Fruit fly (Drosophila melanogaster) whole organism, embryonic: ENCODE measurements around the gene CG43163.
A peak's percentile ranks its signal among the peaks of the same experiment; 100 is the strongest.

Source experiments
- Atf-2 ChIP-seq: fragments of 200-800 bp; sonication (Bioruptor generic); optimal IDR thresholded peaks from 2 replicates; lab custom pipeline; 2016; ENCODE audit warnings: missing biosample characterization, missing genetic modification characterization
- CG12071 ChIP-seq: fragments of 200-800 bp; sonication (Bioruptor generic); optimal IDR thresholded peaks from 3 replicates; lab custom pipeline; 2018; ENCODE audit warnings: missing biosample characterization, mild to moderate bottlenecking, missing genetic modification characterization
- CG1233 ChIP-seq: fragments of 200-800 bp; sonication (Bioruptor generic); optimal IDR thresholded peaks from 4 replicates; lab custom pipeline; 2018; ENCODE audit warnings: missing biosample characterization, mild to moderate bottlenecking, missing genetic modification characterization
- CG13624 ChIP-seq: fragments of 200-800 bp; sonication (Bioruptor generic); optimal IDR thresholded peaks from 2 replicates; lab custom pipeline; 2016; ENCODE audit warnings: missing biosample characterization, missing genetic modification characterization
- CG13775 ChIP-seq: fragments of 200-800 bp; sonication (Bioruptor generic); optimal IDR thresholded peaks from 3 replicates; lab custom pipeline; 2017; ENCODE audit warnings: missing biosample characterization, mild to moderate bottlenecking, missing genetic modification characterization
- CG14441 ChIP-seq: fragments of 200-800 bp; sonication (Bioruptor generic); IDR thresholded peaks from 2 replicates; pipeline ENCODE4 v1.3.6; 2022; ENCODE audit warnings: missing biosample characterization, missing genetic modification characterization
- CG1602 ChIP-seq: fragments of 200-800 bp; sonication (Bioruptor generic); optimal IDR thresholded peaks from 3 replicates; lab custom pipeline; 2016; ENCODE audit warnings: missing biosample characterization, missing genetic modification characterization
- CG1603 ChIP-seq: fragments of 200-800 bp; sonication (Bioruptor generic); optimal IDR thresholded peaks from 2 replicates; lab custom pipeline; 2019; ENCODE audit warnings: missing biosample characterization, mild to moderate bottlenecking, missing genetic modification characterization, moderate library complexity
- CG17359 ChIP-seq: fragments of 200-800 bp; sonication (Bioruptor generic); optimal IDR thresholded peaks from 3 replicates; lab custom pipeline; 2018; ENCODE audit warnings: missing biosample characterization, mild to moderate bottlenecking, missing genetic modification characterization, moderate library complexity
- CG17361 ChIP-seq: fragments of 200-800 bp; sonication (Bioruptor generic); IDR thresholded peaks from 3 replicates; pipeline ENCODE4 v1.3.6; 2022; ENCODE audit warnings: missing biosample characterization, missing genetic modification characterization
- CG18599 ChIP-seq: fragments of 200-800 bp; sonication (Bioruptor generic); optimal IDR thresholded peaks from 3 replicates; lab custom pipeline; 2017; ENCODE audit warnings: missing biosample characterization, missing genetic modification characterization, mild to moderate bottlenecking, moderate library complexity, missing genetic modification reagents
- CG18619 ChIP-seq: fragments of 200-800 bp; sonication (Bioruptor generic); optimal IDR thresholded peaks from 3 replicates; lab custom pipeline; 2017; ENCODE audit warnings: missing biosample characterization, mild to moderate bottlenecking, missing genetic modification characterization
- CG31441 ChIP-seq: fragments of 200-800 bp; sonication (Bioruptor generic); IDR thresholded peaks from 2 replicates; pipeline ENCODE4 v1.3.6; 2022; ENCODE audit warnings: missing biosample characterization, missing genetic modification characterization
- CG34376 ChIP-seq: fragments of 200-800 bp; sonication (Bioruptor generic); optimal IDR thresholded peaks from 2 replicates; lab custom pipeline; 2018; ENCODE audit warnings: missing biosample characterization, mild to moderate bottlenecking, missing genetic modification characterization
- CG4730 ChIP-seq: fragments of 200-800 bp; sonication (Bioruptor generic); IDR thresholded peaks from 2 replicates; pipeline ENCODE4 v1.3.6; 2022; ENCODE audit warnings: missing biosample characterization, missing genetic modification characterization
- CG8290 ChIP-seq, 3 experiments: fragments of 200-800 bp; sonication (Bioruptor generic); optimal IDR thresholded peaks; 2 replicates each; lab custom pipeline; 2016 to 2019; ENCODE audit warnings: missing biosample characterization in 3 of 3, missing genetic modification characterization in 3 of 3, mild to moderate bottlenecking in 2 of 3, moderate library complexity in 1 of 3
- CG8359 ChIP-seq: fragments of 200-800 bp; sonication (Bioruptor generic); optimal IDR thresholded peaks from 2 replicates; lab custom pipeline; 2017; ENCODE audit warnings: missing biosample characterization, mild to moderate bottlenecking, missing genetic modification characterization, borderline replicate concordance
- Chrac-16 ChIP-seq: fragments of 200-800 bp; sonication (Bioruptor generic); optimal IDR thresholded peaks from 3 replicates; lab custom pipeline; 2016; ENCODE audit warnings: missing biosample characterization, missing genetic modification characterization
- Dip3 ChIP-seq: fragments of 200-800 bp; sonication (Bioruptor generic); optimal IDR thresholded peaks from 3 replicates; lab custom pipeline; 2016; ENCODE audit warnings: missing biosample characterization, missing genetic modification characterization
- Fer3 ChIP-seq: fragments of 200-800 bp; sonication (Bioruptor generic); optimal IDR thresholded peaks from 2 replicates; lab custom pipeline; 2018; ENCODE audit warnings: missing biosample characterization, mild to moderate bottlenecking, missing genetic modification characterization, moderate library complexity
- HmgZ ChIP-seq: fragments of 200-800 bp; sonication (Bioruptor generic); optimal IDR thresholded peaks from 2 replicates; lab custom pipeline; 2018; ENCODE audit warnings: missing biosample characterization, mild to moderate bottlenecking, missing genetic modification characterization
- MTF-1 ChIP-seq: fragments of 200-800 bp; sonication (Bioruptor generic); optimal IDR thresholded peaks from 2 replicates; lab custom pipeline; 2018; ENCODE audit warnings: missing biosample characterization, mild to moderate bottlenecking, missing genetic modification characterization, borderline replicate concordance
- Med ChIP-seq: fragments of 200-800 bp; sonication (Bioruptor generic); peaks from one replicate; lab custom pipeline; 2016; ENCODE audit warnings: missing biosample characterization, missing genetic modification characterization, mild to moderate bottlenecking, inconsistent platforms, moderate library complexity
- Nf-YC ChIP-seq: fragments of 200-800 bp; optimal IDR thresholded peaks from 3 replicates; lab custom pipeline; 2019; ENCODE audit warnings: missing biosample characterization, mild to moderate bottlenecking, missing genetic modification characterization, moderate library complexity
- Oli ChIP-seq: fragments of 200-800 bp; sonication (Bioruptor generic); optimal IDR thresholded peaks from 2 replicates; lab custom pipeline; 2018; ENCODE audit warnings: missing biosample characterization, mild to moderate bottlenecking, missing genetic modification characterization, moderate library complexity
- Sox100B ChIP-seq: fragments of 200-800 bp; sonication (Bioruptor generic); optimal IDR thresholded peaks from 3 replicates; lab custom pipeline; 2018; ENCODE audit warnings: missing biosample characterization, mild to moderate bottlenecking, missing genetic modification characterization
- al ChIP-seq: fragments of 200-800 bp; sonication (Bioruptor generic); IDR thresholded peaks from 2 replicates; pipeline ENCODE4 v1.3.6; 2022; ENCODE audit warnings: missing biosample characterization, missing genetic modification characterization
- ash1 ChIP-seq: fragments of 200-800 bp; sonication (Bioruptor generic); optimal IDR thresholded peaks from 2 replicates; lab custom pipeline; 2018; ENCODE audit warnings: missing biosample characterization, mild to moderate bottlenecking, missing genetic modification characterization
- az2 ChIP-seq: fragments of 200-800 bp; sonication (Bioruptor generic); optimal IDR thresholded peaks from 3 replicates; lab custom pipeline; 2016; ENCODE audit warnings: missing biosample characterization, missing genetic modification characterization
- caup ChIP-seq: fragments of 200-800 bp; sonication (Bioruptor generic); optimal IDR thresholded peaks from 3 replicates; lab custom pipeline; 2017; ENCODE audit warnings: missing biosample characterization, mild to moderate bottlenecking, missing genetic modification characterization, moderate library complexity; ENCODE audit not compliant: severe bottlenecking
- cg ChIP-seq: fragments of 200-800 bp; sonication (Bioruptor generic); optimal IDR thresholded peaks from 3 replicates; lab custom pipeline; 2019; ENCODE audit warnings: missing biosample characterization, mild to moderate bottlenecking, missing genetic modification characterization, moderate library complexity
- disco-r ChIP-seq: fragments of 200-800 bp; sonication (Bioruptor generic); optimal IDR thresholded peaks from 2 replicates; lab custom pipeline; 2016; ENCODE audit warnings: missing biosample characterization, missing genetic modification characterization
- dmrt99B ChIP-seq: fragments of 200-800 bp; sonication (Bioruptor generic); optimal IDR thresholded peaks from 2 replicates; lab custom pipeline; 2018; ENCODE audit warnings: missing biosample characterization, mild to moderate bottlenecking, missing genetic modification characterization, moderate library complexity
- ems ChIP-seq: fragments of 200-800 bp; sonication (Bioruptor generic); optimal IDR thresholded peaks from 3 replicates; lab custom pipeline; 2016; ENCODE audit warnings: missing biosample characterization, missing genetic modification characterization
- fu2 ChIP-seq: fragments of 200-800 bp; sonication (Bioruptor generic); optimal IDR thresholded peaks from 2 replicates; lab custom pipeline; 2016; ENCODE audit warnings: missing biosample characterization, missing genetic modification characterization
- gcm ChIP-seq: fragments of 200-800 bp; sonication (Bioruptor generic); optimal IDR thresholded peaks from 2 replicates; lab custom pipeline; 2019; ENCODE audit warnings: missing biosample characterization, mild to moderate bottlenecking, missing genetic modification characterization, moderate library complexity
- grau ChIP-seq: fragments of 200-800 bp; optimal IDR thresholded peaks from 3 replicates; lab custom pipeline; 2019; ENCODE audit warnings: missing biosample characterization, mild to moderate bottlenecking, missing genetic modification characterization, moderate library complexity
- gro ChIP-seq: fragments of 200-800 bp; sonication (Bioruptor generic); optimal IDR thresholded peaks from 2 replicates; lab custom pipeline; 2016; ENCODE audit warnings: missing biosample characterization, missing genetic modification characterization
- lmd ChIP-seq: fragments of 200-800 bp; sonication (Bioruptor generic); IDR thresholded peaks from 2 replicates; pipeline ENCODE4 v1.3.6; 2022; ENCODE audit warnings: missing biosample characterization, missing genetic modification characterization
- pho ChIP-seq: fragments of 200-800 bp; sonication (Bioruptor generic); optimal IDR thresholded peaks from 2 replicates; lab custom pipeline; 2016; ENCODE audit warnings: missing biosample characterization, missing genetic modification characterization
- phol ChIP-seq: fragments of 200-800 bp; sonication (Bioruptor generic); optimal IDR thresholded peaks from 3 replicates; lab custom pipeline; 2018; ENCODE audit warnings: missing biosample characterization, mild to moderate bottlenecking, missing genetic modification characterization, moderate library complexity
- pros ChIP-seq: fragments of 200-800 bp; sonication (Bioruptor generic); optimal IDR thresholded peaks from 3 replicates; lab custom pipeline; 2019; ENCODE audit warnings: missing biosample characterization, mild to moderate bottlenecking, missing genetic modification characterization, moderate library complexity
- schlank ChIP-seq: fragments of 200-800 bp; sonication (Bioruptor generic); optimal IDR thresholded peaks from 2 replicates; lab custom pipeline; 2018; ENCODE audit warnings: missing biosample characterization, mild to moderate bottlenecking, missing genetic modification characterization
- scrt ChIP-seq: fragments of 200-800 bp; sonication (Bioruptor generic); optimal IDR thresholded peaks from 2 replicates; lab custom pipeline; 2018; ENCODE audit warnings: missing biosample characterization, mild to moderate bottlenecking, missing genetic modification characterization, moderate library complexity
- seq ChIP-seq: fragments of 200-800 bp; sonication (Bioruptor generic); IDR thresholded peaks from 2 replicates; pipeline ENCODE4 v1.3.6; 2022; ENCODE audit warnings: missing biosample characterization, missing genetic modification characterization
- slbo ChIP-seq: fragments of 200-800 bp; sonication (Bioruptor generic); IDR thresholded peaks from 2 replicates; pipeline ENCODE4 v1.3.6; 2022; ENCODE audit warnings: missing biosample characterization, missing genetic modification characterization
- so ChIP-seq: fragments of 200-800 bp; sonication (Bioruptor generic); IDR thresholded peaks from 3 replicates; pipeline ENCODE4 v1.3.6; 2022; ENCODE audit warnings: missing biosample characterization, missing genetic modification characterization
- unpg ChIP-seq: fragments of 200-800 bp; sonication (Bioruptor generic); optimal IDR thresholded peaks from 3 replicates; lab custom pipeline; 2018; ENCODE audit warnings: missing biosample characterization, mild to moderate bottlenecking, missing genetic modification characterization, moderate library complexity

The CG43163 gene

DNA sequence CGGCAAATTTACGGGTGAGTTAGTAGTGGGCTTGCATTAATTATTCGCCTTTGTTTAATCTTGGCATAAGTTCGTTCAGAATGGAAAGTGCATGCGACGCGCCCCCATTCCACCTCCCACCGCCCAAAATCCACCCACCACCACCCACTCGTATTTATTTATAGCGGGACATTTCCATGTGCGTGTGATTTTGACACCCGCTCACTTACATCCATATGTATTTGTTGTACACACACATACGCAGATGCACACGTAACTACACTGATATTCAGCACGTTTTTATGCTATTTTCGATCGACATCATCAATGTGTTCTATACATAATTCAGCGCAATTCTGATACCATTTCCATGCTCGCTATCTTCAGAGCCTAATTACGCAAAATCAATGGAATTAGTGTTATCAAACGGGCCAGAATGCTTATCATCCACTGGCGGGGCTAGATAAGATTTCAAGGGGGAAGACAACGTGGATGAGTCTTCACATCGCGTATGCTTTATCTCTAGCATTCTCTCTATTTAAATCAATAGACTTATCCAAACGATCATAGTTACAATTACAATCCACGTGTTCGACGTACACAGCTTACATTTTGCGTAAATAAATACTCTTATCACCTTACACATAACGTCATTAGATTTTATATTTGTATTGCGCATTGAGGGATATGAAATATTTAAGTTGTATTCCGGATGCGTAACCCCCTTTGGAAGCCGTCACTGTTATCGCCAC is 18.9 kb upstream of the CG43163 start (continued):
- TF ChIP-seq CG8359 (peak; percentile 17), Chrac-16 (GFP tag; lab: Kevin White, UChicago) (peak; percentile 22), disco-r (GFP tag; lab: Kevin White, UChicago) (no peak), Fer3 (tag; lab: Kevin White, UChicago) (peak; percentile 28), Dip3 (GFP tag; lab: Kevin White, UChicago) (peak; percentile 51), so (peak; percentile 32; the same call in 1 of the 3 replicates), CG1602 (GFP tag; lab: Kevin White, UChicago) (no peak), CG1603 (peak; percentile 8), CG18619 (peak; percentile 56), pho (peak; percentile 64), cg (peak; percentile 84), Oli (tag; lab: Kevin White, UChicago) (peak; percentile 23), grau (peak; percentile 62), caup (GFP tag; lab: Kevin White, UChicago) (peak; percentile 22), Atf-2 (GFP tag; lab: Kevin White, UChicago) (peak; percentile 5), slbo (GFP tag; lab: Robert Waterston, UW) (peak; percentile 28; the same call in 1 of the 2 replicates), CG14441 (GFP tag; lab: Robert Waterston, UW) (0 out of 2 replicates have a peak, but pooled peaks have one; percentile 6), CG18599 (GFP tag; lab: Kevin White, UChicago) (peak; percentile 73), dmrt99B (tag; lab: Kevin White, UChicago) (peak; percentile 28), CG1233 (GFP tag; lab: Kevin White, UChicago) (peak; percentile 60), CG4730 (GFP tag; lab: Robert Waterston, UW) (no peak), HmgZ (peak; percentile 56), CG12071 (peak; percentile 30), pros (peak; percentile 12), ash1 (GFP tag; lab: Kevin White, UChicago) (no peak), CG13624 (GFP tag; lab: Kevin White, UChicago) (peak; percentile 72), ems (GFP tag; lab: Kevin White, UChicago) (peak; percentile 14), gro (GFP tag; lab: Kevin White, UChicago) (peak; percentile 75), CG34376 (GFP tag; lab: Kevin White, UChicago) (peak; percentile 73), gcm (GFP tag; lab: Kevin White, UChicago) (peak; percentile 19), seq (GFP tag; lab: Robert Waterston, UW) (no peak), unpg (GFP tag; lab: Kevin White, UChicago) (peak; percentile 33), phol (tag; lab: Kevin White, UChicago) (peak; percentile 8), Sox100B (GFP tag; lab: Kevin White, UChicago) (peak; percentile 33), Nf-YC (tag; lab: Kevin White, UChicago) (peak; percentile 31), fu2 (GFP tag; lab: Kevin White, UChicago) (peak; percentile 5), CG13775 (GFP tag; lab: Kevin White, UChicago) (peak; percentile 29), CG17359 (tag; lab: Kevin White, UChicago) (peak; percentile 19), az2 (GFP tag; lab: Kevin White, UChicago) (peak; percentile 15), Med (GFP tag; lab: Kevin White, UChicago) (peak; percentile 87), CG31441 (GFP tag; lab: Robert Waterston, UW) (0 out of 2 replicates have a peak, but pooled peaks have one; percentile 26), schlank (no peak), scrt (GFP tag; lab: Kevin White, UChicago) (peak; percentile 46), CG17361 (GFP tag; lab: Robert Waterston, UW) (peak; percentile 53; the same call in 2 of the 3 replicates), MTF-1 (GFP tag; lab: Kevin White, UChicago) (peak; percentile 39), al (peak; percentile 30; the same call in 1 of the 2 replicates), lmd (GFP tag; lab: Robert Waterston, UW) (peak; percentile 30; the same call in 1 of the 2 replicates), CG8290 (GFP tag; optimal IDR thresholded peaks at IDR 0.05; lab: Kevin White, UChicago) (no peak), CG8290 (tag; optimal IDR thresholded peaks at IDR 0.05; lab: Kevin White, UChicago) (peak in 1 of 2 experiments; percentile 30)
